Fruit fly (Drosophila melanogaster) whole organism, prepupa: ENCODE measurements around the gene tna.

Source experiments
- Blimp-1 ChIP-seq: fragments of 200-800 bp; sonication (Bioruptor generic); optimal IDR thresholded peaks from 3 replicates; lab custom pipeline; 2017; ENCODE audit warnings: missing biosample characterization, missing genetic modification characterization, mild to moderate bottlenecking, moderate library complexity, missing genetic modification reagents
- CG10631 ChIP-seq: fragments of 200-800 bp; sonication (Bioruptor generic); optimal IDR thresholded peaks from 2 replicates; lab custom pipeline; 2016; ENCODE audit warnings: missing biosample characterization, missing genetic modification characterization
- CG10669 ChIP-seq: fragments of 200-800 bp; sonication (Bioruptor generic); optimal IDR thresholded peaks from 3 replicates; lab custom pipeline; 2018; ENCODE audit warnings: missing biosample characterization, mild to moderate bottlenecking, missing genetic modification characterization, moderate library complexity
- CG11294 ChIP-seq: fragments of 200-800 bp; sonication (Bioruptor generic); IDR thresholded peaks from 2 replicates; pipeline ENCODE4 v1.3.6; 2022; ENCODE audit warnings: missing biosample characterization, missing genetic modification characterization
- CG15336 ChIP-seq: fragments of 200-800 bp; sonication (Bioruptor generic); IDR thresholded peaks from 2 replicates; pipeline ENCODE4 v1.3.6; 2022; ENCODE audit warnings: missing biosample characterization, missing genetic modification characterization
- CG1621 ChIP-seq: fragments of 200-800 bp; sonication (Bioruptor generic); optimal IDR thresholded peaks from 3 replicates; lab custom pipeline; 2018; ENCODE audit warnings: missing biosample characterization, mild to moderate bottlenecking, missing genetic modification characterization
- CG16779 ChIP-seq: fragments of 200-800 bp; sonication (Bioruptor generic); optimal IDR thresholded peaks from 3 replicates; lab custom pipeline; 2017; ENCODE audit warnings: missing biosample characterization, mild to moderate bottlenecking, missing genetic modification characterization
- CG3032 ChIP-seq: fragments of 200-800 bp; optimal IDR thresholded peaks from 2 replicates; lab custom pipeline; 2019; ENCODE audit warnings: missing biosample characterization, mild to moderate bottlenecking, missing genetic modification characterization, moderate library complexity
- CG31627 ChIP-seq: fragments of 200-800 bp; sonication (Bioruptor generic); optimal IDR thresholded peaks from 3 replicates; lab custom pipeline; 2016; ENCODE audit warnings: missing biosample characterization, missing genetic modification characterization
- CG32006 ChIP-seq: fragments of 200-800 bp; sonication (Bioruptor generic); optimal IDR thresholded peaks from 3 replicates; lab custom pipeline; 2017; ENCODE audit warnings: missing biosample characterization, mild to moderate bottlenecking, missing genetic modification characterization
- CG34406 ChIP-seq: fragments of 200-800 bp; sonication (Bioruptor generic); optimal IDR thresholded peaks from 3 replicates; lab custom pipeline; 2016; ENCODE audit warnings: missing biosample characterization, missing genetic modification characterization
- CG3919 ChIP-seq: fragments of 200-800 bp; sonication (Bioruptor generic); optimal IDR thresholded peaks from 3 replicates; lab custom pipeline; 2016; ENCODE audit warnings: missing biosample characterization, missing genetic modification characterization
- CG4318 ChIP-seq: fragments of 200-800 bp; sonication (Bioruptor generic); optimal IDR thresholded peaks from 3 replicates; lab custom pipeline; 2017; ENCODE audit warnings: missing biosample characterization, mild to moderate bottlenecking, missing genetic modification characterization
- CG6163 ChIP-seq: fragments of 200-800 bp; sonication (Bioruptor generic); IDR thresholded peaks from 3 replicates; pipeline ENCODE4 v1.3.6; 2022; ENCODE audit warnings: missing biosample characterization, missing genetic modification characterization
- CG6276 ChIP-seq: fragments of 200-800 bp; sonication (Bioruptor generic); optimal IDR thresholded peaks from 2 replicates; lab custom pipeline; 2017; ENCODE audit warnings: missing biosample characterization, mild to moderate bottlenecking, missing genetic modification characterization
- CG6792 ChIP-seq: fragments of 200-800 bp; sonication (Bioruptor generic); optimal IDR thresholded peaks from 3 replicates; lab custom pipeline; 2016; ENCODE audit warnings: missing biosample characterization, missing genetic modification characterization
- CG6808 ChIP-seq: fragments of 200-800 bp; sonication (Bioruptor generic); optimal IDR thresholded peaks from 3 replicates; lab custom pipeline; 2017; ENCODE audit warnings: missing biosample characterization, missing genetic modification characterization, mild to moderate bottlenecking, moderate library complexity, missing genetic modification reagents
- CG6854 ChIP-seq: fragments of 200-800 bp; sonication (Bioruptor generic); optimal IDR thresholded peaks from 2 replicates; lab custom pipeline; 2017; ENCODE audit warnings: missing biosample characterization, mild to moderate bottlenecking, missing genetic modification characterization
- CG8119 ChIP-seq: fragments of 200-800 bp; sonication (Bioruptor generic); IDR thresholded peaks from 3 replicates; pipeline ENCODE4 v1.3.6; 2022; ENCODE audit warnings: missing biosample characterization, missing genetic modification characterization
- CG8319 ChIP-seq: fragments of 200-800 bp; sonication (Bioruptor generic); optimal IDR thresholded peaks from 3 replicates; lab custom pipeline; 2016; ENCODE audit warnings: missing biosample characterization, missing genetic modification characterization
- CG8632 ChIP-seq: fragments of 200-800 bp; sonication (Bioruptor generic); optimal IDR thresholded peaks from 3 replicates; lab custom pipeline; 2016; ENCODE audit warnings: missing biosample characterization, missing genetic modification characterization
- CG9139 ChIP-seq: fragments of 200-800 bp; sonication (Bioruptor generic); optimal IDR thresholded peaks from 3 replicates; lab custom pipeline; 2017; ENCODE audit warnings: missing biosample characterization, mild to moderate bottlenecking, missing genetic modification characterization
- Eip75B ChIP-seq: fragments of 200-800 bp; sonication (Bioruptor generic); optimal IDR thresholded peaks from 3 replicates; lab custom pipeline; 2016; ENCODE audit warnings: missing biosample characterization, missing genetic modification characterization
- Eip78C ChIP-seq: fragments of 200-800 bp; sonication (Bioruptor generic); peaks from one replicate; lab custom pipeline; 2016; ENCODE audit warnings: missing biosample characterization, missing genetic modification characterization
- Eip93F ChIP-seq: fragments of 200-800 bp; sonication (Bioruptor generic); optimal IDR thresholded peaks from 2 replicates; lab custom pipeline; 2016; ENCODE audit warnings: missing biosample characterization, mild to moderate bottlenecking, missing genetic modification characterization
- Ets21C ChIP-seq: fragments of 200-800 bp; sonication (Bioruptor generic); optimal IDR thresholded peaks from 3 replicates; lab custom pipeline; 2016; ENCODE audit warnings: missing biosample characterization, missing genetic modification characterization
- Ets96B ChIP-seq: fragments of 200-800 bp; optimal IDR thresholded peaks from 2 replicates; lab custom pipeline; 2019; ENCODE audit warnings: missing biosample characterization, mild to moderate bottlenecking, missing genetic modification characterization, moderate library complexity
- Gug ChIP-seq: fragments of 200-800 bp; sonication (Bioruptor generic); IDR thresholded peaks from 2 replicates; pipeline ENCODE4 v1.3.6; 2022; ENCODE audit warnings: missing biosample characterization, missing genetic modification characterization
- Hr4 ChIP-seq: fragments of 200-800 bp; sonication (Bioruptor generic); optimal IDR thresholded peaks from 3 replicates; lab custom pipeline; 2016; ENCODE audit warnings: missing biosample characterization, missing genetic modification characterization
- Lpt ChIP-seq: fragments of 200-800 bp; sonication (Bioruptor generic); optimal IDR thresholded peaks from 3 replicates; lab custom pipeline; 2016; ENCODE audit warnings: missing biosample characterization, missing genetic modification characterization
- Met ChIP-seq: fragments of 200-800 bp; sonication (Bioruptor generic); optimal IDR thresholded peaks from 3 replicates; lab custom pipeline; 2016; ENCODE audit warnings: missing biosample characterization, missing genetic modification characterization
- OdsH ChIP-seq: fragments of 200-800 bp; sonication (Bioruptor generic); optimal IDR thresholded peaks from 3 replicates; lab custom pipeline; 2016; ENCODE audit warnings: missing biosample characterization, missing genetic modification characterization
- Smox ChIP-seq: fragments of 200-800 bp; sonication (Bioruptor generic); optimal IDR thresholded peaks from 3 replicates; lab custom pipeline; 2016; ENCODE audit warnings: missing biosample characterization, missing genetic modification characterization
- Sox102F ChIP-seq: fragments of 200-800 bp; sonication (Bioruptor generic); optimal IDR thresholded peaks from 2 replicates; lab custom pipeline; 2016; ENCODE audit warnings: missing biosample characterization, mild to moderate bottlenecking, missing genetic modification characterization
- Sox14 ChIP-seq: fragments of 200-800 bp; sonication (Bioruptor generic); optimal IDR thresholded peaks from 3 replicates; lab custom pipeline; 2016; ENCODE audit warnings: missing biosample characterization, missing genetic modification characterization
- Sox15 ChIP-seq: fragments of 200-800 bp; sonication (Bioruptor generic); optimal IDR thresholded peaks from 3 replicates; lab custom pipeline; 2016; ENCODE audit warnings: missing biosample characterization, missing genetic modification characterization
- achi ChIP-seq: fragments of 200-800 bp; sonication (Bioruptor generic); optimal IDR thresholded peaks from 3 replicates; lab custom pipeline; 2016; ENCODE audit warnings: missing biosample characterization, missing genetic modification characterization
- dac ChIP-seq: fragments of 200-800 bp; sonication (Bioruptor generic); optimal IDR thresholded peaks from 2 replicates; lab custom pipeline; 2017; ENCODE audit warnings: missing biosample characterization, mild to moderate bottlenecking, missing genetic modification characterization
- dsx ChIP-seq: fragments of 200-800 bp; optimal IDR thresholded peaks from 3 replicates; lab custom pipeline; 2019; ENCODE audit warnings: missing biosample characterization, mild to moderate bottlenecking, missing genetic modification characterization, moderate library complexity; ENCODE audit not compliant: poor library complexity, severe bottlenecking
- esn ChIP-seq: fragments of 200-800 bp; sonication (Bioruptor generic); optimal IDR thresholded peaks from 2 replicates; lab custom pipeline; 2016; ENCODE audit warnings: missing biosample characterization, mild to moderate bottlenecking, missing genetic modification characterization, moderate library complexity
- fd59A ChIP-seq: fragments of 200-800 bp; sonication (Bioruptor generic); optimal IDR thresholded peaks from 2 replicates; lab custom pipeline; 2017; ENCODE audit warnings: missing biosample characterization, mild to moderate bottlenecking, missing genetic modification characterization, missing genetic modification reagents
- fkh ChIP-seq: fragments of 200-800 bp; sonication (Bioruptor generic); optimal IDR thresholded peaks from 3 replicates; lab custom pipeline; 2017; ENCODE audit warnings: missing biosample characterization, mild to moderate bottlenecking, missing genetic modification characterization, moderate library complexity
- lz ChIP-seq: fragments of 200-800 bp; sonication (Bioruptor generic); optimal IDR thresholded peaks from 3 replicates; lab custom pipeline; 2016; ENCODE audit warnings: missing biosample characterization, missing genetic modification characterization
- salr ChIP-seq, 2 experiments: fragments of 200-800 bp; sonication (Bioruptor generic); optimal IDR thresholded peaks; 3 replicates each; lab custom pipeline; 2016 to 2018; ENCODE audit warnings: missing biosample characterization in 2 of 2, missing genetic modification characterization in 2 of 2, mild to moderate bottlenecking in 1 of 2
- spab ChIP-seq: fragments of 200-800 bp; sonication (Bioruptor generic); optimal IDR thresholded peaks from 2 replicates; lab custom pipeline; 2017; ENCODE audit warnings: missing biosample characterization, mild to moderate bottlenecking, missing genetic modification characterization, missing genetic modification reagents
- ss ChIP-seq, 2 experiments: fragments of 200-800 bp; sonication (Bioruptor generic); optimal IDR thresholded peaks; 2 replicates in 1 of 2; 3 replicates in 1 of 2; lab custom pipeline; 2017 to 2018; ENCODE audit warnings: mild to moderate bottlenecking in 2 of 2, missing biosample characterization in 2 of 2, missing genetic modification characterization in 2 of 2, moderate library complexity in 1 of 2
- svp ChIP-seq: fragments of 200-800 bp; sonication (Bioruptor generic); peaks from one replicate; lab custom pipeline; 2016; ENCODE audit warnings: missing biosample characterization, missing genetic modification characterization
- topi ChIP-seq: fragments of 200-800 bp; sonication (Bioruptor generic); optimal IDR thresholded peaks from 3 replicates; lab custom pipeline; 2016; ENCODE audit warnings: missing biosample characterization, missing genetic modification characterization
- vri ChIP-seq: fragments of 200-800 bp; sonication (Bioruptor generic); optimal IDR thresholded peaks from 3 replicates; lab custom pipeline; 2016; ENCODE audit warnings: missing biosample characterization, mild to moderate bottlenecking, missing genetic modification characterization

tna gene

DNA sequence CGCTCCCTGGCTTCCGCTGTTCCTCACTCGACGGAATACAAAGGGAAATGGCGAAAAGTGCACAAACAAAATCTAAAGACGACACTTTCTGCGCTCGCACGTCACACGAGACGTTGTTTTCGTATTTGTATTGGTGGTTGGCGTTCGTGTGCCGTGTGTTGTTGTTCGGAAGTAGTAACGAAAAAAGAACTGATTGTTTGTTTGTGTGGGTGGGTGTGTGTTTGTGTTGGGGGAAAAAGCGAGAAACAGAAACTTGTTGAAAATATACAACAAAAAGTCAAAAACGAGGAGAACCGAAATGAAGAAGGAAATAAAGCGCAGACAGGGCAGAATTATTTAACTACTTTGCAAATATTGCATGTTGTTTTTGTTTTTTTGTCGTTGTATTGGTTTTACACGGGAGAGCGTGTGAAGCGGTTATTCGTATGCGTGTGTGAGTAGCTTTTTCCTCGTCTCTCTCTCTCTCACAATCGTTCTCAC is 63.0 kb downstream of the tna start:
- TF ChIP-seq CG32006 (GFP tag; lab: Kevin White, UChicago) (peak; percentile 9), fkh (GFP tag; lab: Kevin White, UChicago) (peak; percentile 47), CG16779 (tag; lab: Kevin White, UChicago) (peak; percentile 12), CG15336 (GFP tag; lab: Robert Waterston, UW) (no peak), CG9139 (GFP tag; lab: Kevin White, UChicago) (peak; percentile 21), CG3032 (tag; lab: Kevin White, UChicago) (peak; percentile 14), Ets21C (GFP tag; lab: Kevin White, UChicago) (no peak), CG4318 (GFP tag; lab: Kevin White, UChicago) (no peak), CG10669 (no peak), CG8119 (GFP tag; lab: Robert Waterston, UW) (peak; percentile 24; the same call in 1 of the 3 replicates), CG1621 (tag; lab: Kevin White, UChicago) (peak; percentile 1), dsx (GFP tag; lab: Kevin White, UChicago) (no peak), ss (GFP tag; optimal IDR thresholded peaks at IDR 0.05; lab: Kevin White, UChicago) (peak; percentile 49 to 64), Eip78C (GFP tag; lab: Kevin White, UChicago) (peak; percentile 5), Gug (GFP tag; lab: Robert Waterston, UW) (no peak)

dm6 chr3L:10899087-10899511 is 63.8 kb downstream of the tna start, which contains the start of gene Aps:
Gene Aps, minus strand, starts transcription at chr3L:10899123.
- TF ChIP-seq Sox14 (peak; percentile 61), Lpt (GFP tag; lab: Kevin White, UChicago) (no peak), vri (no peak), Eip75B (GFP tag; lab: Kevin White, UChicago) (no peak), CG32006 (GFP tag; lab: Kevin White, UChicago) (no peak), spab (GFP tag; lab: Kevin White, UChicago) (no peak), Met (GFP tag; lab: Kevin White, UChicago) (peak; percentile 60), ss (GFP tag; optimal IDR thresholded peaks at IDR 0.05; lab: Kevin White, UChicago) (no peak), Sox102F (GFP tag; lab: Kevin White, UChicago) (no peak), CG3032 (tag; lab: Kevin White, UChicago) (no peak), Sox15 (GFP tag; lab: Kevin White, UChicago) (no peak), CG10669 (no peak), CG11294 (GFP tag; lab: Robert Waterston, UW) (no peak), CG4318 (GFP tag; lab: Kevin White, UChicago) (no peak), CG3919 (no peak), Eip93F (no peak), svp (GFP tag; lab: Kevin White, UChicago) (peak; percentile 76), CG34406 (GFP tag; lab: Kevin White, UChicago) (no peak), fd59A (no peak), Hr4 (GFP tag; lab: Kevin White, UChicago) (peak; percentile 34), lz (GFP tag; lab: Kevin White, UChicago) (peak; percentile 63), CG6808 (GFP tag; lab: Kevin White, UChicago) (no peak), CG8119 (GFP tag; lab: Robert Waterston, UW) (no peak), Smox (GFP tag; lab: Kevin White, UChicago) (peak; percentile 48), Eip78C (GFP tag; lab: Kevin White, UChicago) (peak; percentile 65), CG31627 (GFP tag; lab: Kevin White, UChicago) (peak; percentile 65), CG10631 (GFP tag; lab: Kevin White, UChicago) (no peak), topi (GFP tag; lab: Kevin White, UChicago) (no peak), CG6854 (GFP tag; lab: Kevin White, UChicago) (no peak), salr (GFP tag; optimal IDR thresholded peaks at IDR 0.05; lab: Kevin White, UChicago) (no peak), CG6792 (peak; percentile 9), OdsH (GFP tag; lab: Kevin White, UChicago) (peak; percentile 9), dac (no peak), esn (GFP tag; lab: Kevin White, UChicago) (peak; percentile 64), Ets96B (tag; lab: Kevin White, UChicago) (no peak), CG8319 (GFP tag; lab: Kevin White, UChicago) (no peak), Blimp-1 (GFP tag; lab: Kevin White, UChicago) (no peak), CG6163 (no peak; the same call in 2 of the 3 replicates), CG8632 (GFP tag; lab: Kevin White, UChicago) (no peak), achi (no peak), CG6276 (GFP tag; lab: Kevin White, UChicago) (no peak)
